Fruit fly (Drosophila melanogaster) whole organism, embryonic: ENCODE results near the gene CG33796.

ENCODE experiments used
- Adf1 ChIP-seq: fragments of 200-800 bp; sonication (Bioruptor generic); IDR thresholded peaks from 2 replicates; pipeline ENCODE4 v1.3.6; 2022; ENCODE audit warnings: missing biosample characterization, missing genetic modification characterization
- BtbVII ChIP-seq: fragments of 200-800 bp; sonication (Bioruptor generic); optimal IDR thresholded peaks from 3 replicates; lab custom pipeline; 2017; ENCODE audit warnings: missing biosample characterization, mild to moderate bottlenecking, missing genetic modification characterization
- CG10274 ChIP-seq: fragments of 200-800 bp; sonication (Bioruptor generic); optimal IDR thresholded peaks from 3 replicates; lab custom pipeline; 2017; ENCODE audit warnings: missing biosample characterization, mild to moderate bottlenecking, missing genetic modification characterization
- CG11085 ChIP-seq: fragments of 200-800 bp; sonication (Bioruptor generic); IDR thresholded peaks from 2 replicates; pipeline ENCODE4 v1.3.6; 2022; ENCODE audit warnings: missing biosample characterization, missing genetic modification characterization
- CG11504 ChIP-seq: fragments of 200-800 bp; sonication (Bioruptor generic); optimal IDR thresholded peaks from 3 replicates; lab custom pipeline; 2019; ENCODE audit warnings: missing biosample characterization, mild to moderate bottlenecking, missing genetic modification characterization, moderate library complexity
- CG11560 ChIP-seq: fragments of 200-800 bp; sonication (Bioruptor generic); IDR thresholded peaks from 3 replicates; pipeline ENCODE4 v1.3.6; 2022; ENCODE audit warnings: missing biosample characterization, missing genetic modification characterization
- CG12155 ChIP-seq: fragments of 200-800 bp; sonication (Bioruptor generic); optimal IDR thresholded peaks from 3 replicates; lab custom pipeline; 2016; ENCODE audit warnings: missing biosample characterization, missing genetic modification characterization
- CG13123 ChIP-seq: fragments of 200-800 bp; sonication (Bioruptor generic); optimal IDR thresholded peaks from 2 replicates; lab custom pipeline; 2016; ENCODE audit warnings: missing biosample characterization, missing genetic modification characterization
- CG13424 ChIP-seq: fragments of 200-800 bp; sonication (Bioruptor generic); optimal IDR thresholded peaks from 2 replicates; lab custom pipeline; 2019; ENCODE audit warnings: missing biosample characterization, mild to moderate bottlenecking, missing genetic modification characterization, moderate library complexity
- CG13775 ChIP-seq: fragments of 200-800 bp; sonication (Bioruptor generic); optimal IDR thresholded peaks from 3 replicates; lab custom pipeline; 2017; ENCODE audit warnings: missing biosample characterization, mild to moderate bottlenecking, missing genetic modification characterization
- CG14050 ChIP-seq: fragments of 200-800 bp; sonication (Bioruptor generic); IDR thresholded peaks from 3 replicates; pipeline ENCODE4 v1.3.6; 2022; ENCODE audit warnings: missing biosample characterization, missing genetic modification characterization
- CG14667 ChIP-seq: fragments of 200-800 bp; sonication (Bioruptor generic); IDR thresholded peaks from 2 replicates; pipeline ENCODE4 v1.3.6; 2022; ENCODE audit warnings: missing biosample characterization, missing genetic modification characterization
- CG15011 ChIP-seq: fragments of 200-800 bp; sonication (Bioruptor generic); optimal IDR thresholded peaks from 3 replicates; lab custom pipeline; 2018; ENCODE audit warnings: missing biosample characterization, mild to moderate bottlenecking, missing genetic modification characterization
- CG17359 ChIP-seq: fragments of 200-800 bp; sonication (Bioruptor generic); optimal IDR thresholded peaks from 3 replicates; lab custom pipeline; 2018; ENCODE audit warnings: missing biosample characterization, mild to moderate bottlenecking, missing genetic modification characterization, moderate library complexity
- CG1832 ChIP-seq: fragments of 200-800 bp; sonication (Bioruptor generic); optimal IDR thresholded peaks from 2 replicates; lab custom pipeline; 2017; ENCODE audit warnings: missing biosample characterization, mild to moderate bottlenecking, missing genetic modification characterization, inconsistent platforms
- CG2116 ChIP-seq: fragments of 200-800 bp; sonication (Bioruptor generic); optimal IDR thresholded peaks from 3 replicates; lab custom pipeline; 2018; ENCODE audit warnings: missing biosample characterization, mild to moderate bottlenecking, missing genetic modification characterization
- CG31224 ChIP-seq: fragments of 200-800 bp; sonication (Bioruptor generic); IDR thresholded peaks from 2 replicates; pipeline ENCODE4 v1.3.6; 2022; ENCODE audit warnings: missing biosample characterization, missing genetic modification characterization
- CG34376 ChIP-seq: fragments of 200-800 bp; sonication (Bioruptor generic); optimal IDR thresholded peaks from 2 replicates; lab custom pipeline; 2018; ENCODE audit warnings: missing biosample characterization, mild to moderate bottlenecking, missing genetic modification characterization
- CG4282 ChIP-seq: fragments of 200-800 bp; sonication (Bioruptor generic); optimal IDR thresholded peaks from 2 replicates; lab custom pipeline; 2016; ENCODE audit warnings: missing biosample characterization, missing genetic modification characterization
- CG4404 ChIP-seq: fragments of 200-800 bp; sonication (Bioruptor generic); IDR thresholded peaks from 2 replicates; pipeline ENCODE4 v1.3.6; 2022; ENCODE audit warnings: missing biosample characterization, missing genetic modification characterization
- CG5180 ChIP-seq: fragments of 200-800 bp; sonication (Bioruptor generic); optimal IDR thresholded peaks from 3 replicates; lab custom pipeline; 2017; ENCODE audit warnings: missing biosample characterization, missing genetic modification characterization, mild to moderate bottlenecking, moderate library complexity, missing genetic modification reagents
- CG6765 ChIP-seq: fragments of 200-800 bp; sonication (Bioruptor generic); optimal IDR thresholded peaks from 3 replicates; lab custom pipeline; 2017; ENCODE audit warnings: missing biosample characterization, mild to moderate bottlenecking, missing genetic modification characterization
- CG7271 ChIP-seq: fragments of 200-800 bp; sonication (Bioruptor generic); optimal IDR thresholded peaks from 2 replicates; lab custom pipeline; 2018; ENCODE audit warnings: missing biosample characterization, mild to moderate bottlenecking, missing genetic modification characterization, moderate library complexity
- CG7745 ChIP-seq: fragments of 200-800 bp; sonication (Bioruptor generic); optimal IDR thresholded peaks from 2 replicates; lab custom pipeline; 2018; ENCODE audit warnings: missing biosample characterization, mild to moderate bottlenecking, missing genetic modification characterization, moderate library complexity
- Deaf1 ChIP-seq: fragments of 200-800 bp; optimal IDR thresholded peaks from 3 replicates; lab custom pipeline; 2019; ENCODE audit warnings: missing biosample characterization, mild to moderate bottlenecking, missing genetic modification characterization, moderate library complexity
- Dp ChIP-seq: fragments of 200-800 bp; sonication (Bioruptor generic); optimal IDR thresholded peaks from 2 replicates; lab custom pipeline; 2018; ENCODE audit warnings: missing biosample characterization, mild to moderate bottlenecking, missing genetic modification characterization, moderate library complexity
- Drgx ChIP-seq: fragments of 200-800 bp; sonication (Bioruptor generic); IDR thresholded peaks from 2 replicates; pipeline ENCODE4 v1.3.6; 2022; ENCODE audit warnings: missing biosample characterization, missing genetic modification characterization
- Ets65A ChIP-seq: fragments of 200-800 bp; sonication (Bioruptor generic); peaks from one replicate; lab custom pipeline; 2016; ENCODE audit warnings: missing biosample characterization, missing genetic modification characterization
- Hmr ChIP-seq: fragments of 200-800 bp; sonication (Bioruptor generic); optimal IDR thresholded peaks from 3 replicates; lab custom pipeline; 2017; ENCODE audit warnings: mild to moderate bottlenecking, missing biosample characterization, missing genetic modification reagents, missing genetic modification characterization
- Hmx ChIP-seq: fragments of 200-800 bp; sonication (Bioruptor generic); optimal IDR thresholded peaks from 2 replicates; lab custom pipeline; 2016; ENCODE audit warnings: missing biosample characterization, missing genetic modification characterization
- Max ChIP-seq: fragments of 200-800 bp; sonication (Bioruptor generic); optimal IDR thresholded peaks from 2 replicates; lab custom pipeline; 2016; ENCODE audit warnings: missing biosample characterization, mild to moderate bottlenecking, missing genetic modification characterization
- Nf-YB ChIP-seq: fragments of 200-800 bp; sonication (Bioruptor generic); optimal IDR thresholded peaks from 3 replicates; lab custom pipeline; 2019; ENCODE audit warnings: missing biosample characterization, mild to moderate bottlenecking, missing genetic modification characterization, moderate library complexity
- Spps ChIP-seq: fragments of 200-800 bp; sonication (Bioruptor generic); optimal IDR thresholded peaks from 2 replicates; lab custom pipeline; 2018; ENCODE audit warnings: missing biosample characterization, mild to moderate bottlenecking, missing genetic modification characterization
- Xbp1 ChIP-seq: fragments of 200-800 bp; sonication (Bioruptor generic); optimal IDR thresholded peaks from 3 replicates; lab custom pipeline; 2016; ENCODE audit warnings: missing biosample characterization, mild to moderate bottlenecking, missing genetic modification characterization
- bowl ChIP-seq: fragments of 200-800 bp; sonication (Bioruptor generic); IDR thresholded peaks from 2 replicates; pipeline ENCODE4 v1.3.6; 2022; ENCODE audit warnings: missing biosample characterization, missing genetic modification characterization
- ci ChIP-seq: fragments of 200-800 bp; sonication (Bioruptor generic); IDR thresholded peaks from 3 replicates; pipeline ENCODE4 v1.3.6; 2022; ENCODE audit warnings: missing biosample characterization, missing genetic modification characterization
- cwo ChIP-seq: fragments of 200-800 bp; sonication (Bioruptor generic); optimal IDR thresholded peaks from 3 replicates; lab custom pipeline; 2017; ENCODE audit warnings: missing biosample characterization, missing genetic modification characterization, mild to moderate bottlenecking, moderate library complexity, missing genetic modification reagents
- dati ChIP-seq: fragments of 200-800 bp; sonication (Bioruptor generic); IDR thresholded peaks from 2 replicates; pipeline ENCODE4 v1.3.6; 2022; ENCODE audit warnings: missing biosample characterization, missing genetic modification characterization
- disco-r ChIP-seq: fragments of 200-800 bp; sonication (Bioruptor generic); optimal IDR thresholded peaks from 2 replicates; lab custom pipeline; 2016; ENCODE audit warnings: missing biosample characterization, missing genetic modification characterization
- en ChIP-seq: fragments of 200-800 bp; sonication (Bioruptor generic); optimal IDR thresholded peaks from 2 replicates; lab custom pipeline; 2016; ENCODE audit warnings: missing biosample characterization, missing genetic modification characterization
- exex ChIP-seq: fragments of 200-800 bp; sonication (Bioruptor generic); optimal IDR thresholded peaks from 4 replicates; lab custom pipeline; 2018; ENCODE audit warnings: missing biosample characterization, mild to moderate bottlenecking, missing genetic modification characterization, moderate library complexity
- jigr1 ChIP-seq: fragments of 200-800 bp; sonication (Bioruptor generic); IDR thresholded peaks from 3 replicates; pipeline ENCODE4 v1.3.6; 2022; ENCODE audit warnings: missing biosample characterization, missing genetic modification characterization
- kah ChIP-seq: fragments of 200-800 bp; sonication (Bioruptor generic); optimal IDR thresholded peaks from 2 replicates; lab custom pipeline; 2018; ENCODE audit warnings: missing biosample characterization, mild to moderate bottlenecking, missing genetic modification characterization
- nom ChIP-seq: fragments of 200-800 bp; sonication (Bioruptor generic); optimal IDR thresholded peaks from 2 replicates; lab custom pipeline; 2017; ENCODE audit warnings: missing biosample characterization, missing genetic modification characterization, mild to moderate bottlenecking, moderate library complexity, missing genetic modification reagents
- prd ChIP-seq, 3 experiments: fragments of >200 bp in 2 of 3; fragments of 200-800 bp in 1 of 3; sonication (Bioruptor generic) in 1 of 3; optimal IDR thresholded peaks in 2 of 3; IDR thresholded peaks in 1 of 3; 2 replicates in 2 of 3; 3 replicates in 1 of 3; pipeline versions ENCODE4 v1.3.6 to Lab custom; 2017 to 2022; ENCODE audit warnings: missing biosample characterization in 1 of 3, missing genetic modification characterization in 1 of 3
- row ChIP-seq: fragments of 200-800 bp; sonication (Bioruptor generic); IDR thresholded peaks from 3 replicates; pipeline ENCODE4 v1.3.6; 2022; ENCODE audit warnings: missing biosample characterization, missing genetic modification characterization
- sd ChIP-seq: fragments of 200-800 bp; sonication (Bioruptor generic); optimal IDR thresholded peaks from 3 replicates; lab custom pipeline; 2018; ENCODE audit warnings: missing biosample characterization, mild to moderate bottlenecking, missing genetic modification characterization, moderate library complexity
- shn ChIP-seq: fragments of 200-800 bp; sonication (Bioruptor generic); optimal IDR thresholded peaks from 3 replicates; lab custom pipeline; 2016; ENCODE audit warnings: missing biosample characterization, missing genetic modification characterization
- vvl ChIP-seq: fragments of 200-800 bp; sonication (Bioruptor generic); IDR thresholded peaks from 2 replicates; pipeline ENCODE4 v1.3.6; 2022; ENCODE audit warnings: missing biosample characterization, missing genetic modification characterization

Gene CG33796

DNA sequence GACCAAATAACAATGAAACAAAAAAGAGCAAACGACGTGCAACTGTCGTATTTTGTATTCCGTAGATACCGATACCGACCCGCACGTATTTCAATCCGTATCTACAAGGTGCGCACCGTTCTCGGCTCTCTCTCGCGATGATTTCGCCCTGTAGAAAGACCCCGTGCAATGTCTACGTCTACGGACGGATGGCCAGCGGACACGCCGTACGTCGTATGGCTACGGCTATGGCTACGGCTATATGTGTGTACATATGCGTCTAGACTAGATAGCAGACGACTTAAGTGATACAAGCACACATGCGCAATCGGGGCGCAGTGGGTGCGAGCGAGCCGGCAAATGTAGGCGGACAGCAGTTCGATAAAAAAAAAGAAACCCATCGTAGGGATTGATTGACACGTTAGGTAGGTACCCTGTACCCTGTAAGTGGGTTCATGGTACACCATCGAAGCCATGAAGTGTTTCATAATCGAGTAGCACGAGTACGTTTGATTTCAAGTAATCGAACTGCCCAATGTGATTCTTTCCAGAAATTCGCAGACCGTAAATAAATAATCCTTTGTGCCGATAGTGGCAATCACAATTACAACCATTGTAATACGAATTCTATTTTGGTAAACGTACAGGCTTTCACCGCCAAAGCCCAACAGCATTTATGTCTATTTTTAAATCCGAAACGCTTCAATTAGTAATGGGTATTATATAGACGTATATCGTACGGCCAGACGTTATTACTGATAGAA lies 20.3 kb downstream of the CG33796 start:
- TF ChIP-seq CG7745 (tag; lab: Kevin White, UChicago) (no peak), CG10274 (peak; percentile 16), CG4404 (GFP tag; lab: Robert Waterston, UW) (no peak), bowl (GFP tag; lab: Robert Waterston, UW) (no peak), BtbVII (GFP tag; lab: Kevin White, UChicago) (peak; percentile 24), CG2116 (no peak), kah (no peak), CG5180 (GFP tag; lab: Kevin White, UChicago) (no peak), Hmr (GFP tag; lab: Kevin White, UChicago) (peak; percentile 33), disco-r (GFP tag; lab: Kevin White, UChicago) (peak; percentile 10), Spps (tag; lab: Kevin White, UChicago) (no peak), CG13775 (GFP tag; lab: Kevin White, UChicago) (peak; percentile 46), Drgx (GFP tag; lab: Robert Waterston, UW) (no peak), Adf1 (GFP tag; lab: Robert Waterston, UW) (peak; percentile 5; the same call in 1 of the 2 replicates), CG17359 (tag; lab: Kevin White, UChicago) (peak; percentile 13), CG11085 (GFP tag; lab: Robert Waterston, UW) (no peak), CG13424 (tag; lab: Kevin White, UChicago) (peak; percentile 24), row (GFP tag; lab: Robert Waterston, UW) (peak; percentile 80), CG11504 (tag; lab: Kevin White, UChicago) (peak; percentile 44), CG4282 (GFP tag; lab: Kevin White, UChicago) (no peak), cwo (GFP tag; lab: Kevin White, UChicago) (peak; percentile 74), CG34376 (peak; percentile 31), Deaf1 (tag; lab: Kevin White, UChicago) (peak; percentile 50), CG7271 (tag; lab: Kevin White, UChicago) (no peak), prd (optimal IDR thresholded peaks at IDR 0.05; lab: Kevin White, UChicago) (no peak), prd (GFP tag; IDR thresholded peaks at IDR 0.05; lab: Robert Waterston, UW) (peak; percentile 24; the same call in 1 of the 3 replicates), CG1832 (GFP tag; lab: Kevin White, UChicago) (peak; percentile 36), nom (no peak), CG13123 (no peak), Xbp1 (GFP tag; lab: Kevin White, UChicago) (peak; percentile 6), vvl (GFP tag; lab: Robert Waterston, UW) (0 out of 2 replicates have a peak, but pooled peaks have one; percentile 25), dati (no peak), en (GFP tag; lab: Kevin White, UChicago) (no peak), Dp (GFP tag; lab: Kevin White, UChicago) (no peak), Hmx (GFP tag; lab: Kevin White, UChicago) (no peak), CG14050 (GFP tag; lab: Robert Waterston, UW) (no peak), exex (tag; lab: Kevin White, UChicago) (peak; percentile 54), ci (GFP tag; lab: Robert Waterston, UW) (no peak), Nf-YB (GFP tag; lab: Kevin White, UChicago) (no peak), shn (GFP tag; lab: Kevin White, UChicago) (peak; percentile 19), CG31224 (GFP tag; lab: Robert Waterston, UW) (peak; percentile 37; the same call in 1 of the 2 replicates), CG12155 (GFP tag; lab: Kevin White, UChicago) (no peak), sd (peak; percentile 28), CG6765 (peak; percentile 21), Ets65A (GFP tag; lab: Kevin White, UChicago) (peak; percentile 72), jigr1 (GFP tag; lab: Robert Waterston, UW) (no peak), CG14667 (GFP tag; lab: Robert Waterston, UW) (no peak), Max (GFP tag; lab: Kevin White, UChicago) (no peak), CG15011 (GFP tag; lab: Kevin White, UChicago) (peak; percentile 22), CG11560 (tag; lab: Robert Waterston, UW) (peak; percentile 34; the same call in 1 of the 3 replicates)
